Fruit fly (Drosophila melanogaster) whole organism, wandering third instar larva: ENCODE results near the gene sra.

Source experiments
- Abd-B ChIP-seq: fragments of >200 bp; optimal IDR thresholded peaks from 2 replicates; lab custom pipeline; 2017; ENCODE audit warnings: missing biosample characterization, missing genetic modification characterization
- CG32264 ChIP-seq: fragments of 200-800 bp; sonication (Bioruptor generic); optimal IDR thresholded peaks from 2 replicates; lab custom pipeline; 2016; ENCODE audit warnings: missing biosample characterization, missing genetic modification characterization
- CG9705 ChIP-seq: fragments of 200-800 bp; sonication (Bioruptor generic); optimal IDR thresholded peaks from 2 replicates; lab custom pipeline; 2018; ENCODE audit warnings: missing biosample characterization, mild to moderate bottlenecking, missing genetic modification characterization
- CrebA ChIP-seq: fragments of 200-800 bp; sonication (Bioruptor generic); optimal IDR thresholded peaks from 2 replicates; lab custom pipeline; 2016; ENCODE audit warnings: missing biosample characterization, mild to moderate bottlenecking, missing genetic modification characterization, borderline replicate concordance
- Dfd ChIP-seq: fragments of >200 bp; optimal IDR thresholded peaks from 2 replicates; lab custom pipeline; 2017; ENCODE audit warnings: missing biosample characterization, missing genetic modification characterization
- Dif ChIP-seq: fragments of 200-275, 200-300 bp; sonication (Bioruptor generic); optimal IDR thresholded peaks from 2 replicates; lab custom pipeline; 2018; ENCODE audit warnings: missing biosample characterization, missing genetic modification characterization; ENCODE audit not compliant: partially characterized antibody
- Hnf4 ChIP-seq: fragments of 200-800 bp; sonication (Bioruptor generic); optimal IDR thresholded peaks from 2 replicates; lab custom pipeline; 2016; ENCODE audit warnings: missing biosample characterization, mild to moderate bottlenecking, missing genetic modification characterization
- Hr83 ChIP-seq: fragments of 200-300 bp; sonication (Bioruptor generic); optimal IDR thresholded peaks from 2 replicates; lab custom pipeline; 2016; ENCODE audit warnings: missing biosample characterization, mild to moderate bottlenecking, missing genetic modification characterization, moderate library complexity; ENCODE audit not compliant: poor library complexity, severe bottlenecking
- Jra ChIP-seq: sonication (Bioruptor generic); optimal IDR thresholded peaks from 2 replicates; lab custom pipeline; 2016; ENCODE audit warnings: missing biosample characterization, missing genetic modification characterization
- Mio ChIP-seq: sonication (Bioruptor generic); optimal IDR thresholded peaks from 2 replicates; lab custom pipeline; 2016; ENCODE audit warnings: missing biosample characterization, missing genetic modification characterization
- OdsH ChIP-seq: fragments of 200-800 bp; sonication (Bioruptor generic); optimal IDR thresholded peaks from 2 replicates; lab custom pipeline; 2016; ENCODE audit warnings: missing biosample characterization, mild to moderate bottlenecking, missing genetic modification characterization
- Rel ChIP-seq, 2 experiments: fragments of 200-800 bp; sonication (Bioruptor generic) in 1 of 2; optimal IDR thresholded peaks; 2 replicates in 1 of 2; 3 replicates in 1 of 2; lab custom pipeline; 2016 to 2019; ENCODE audit warnings: mild to moderate bottlenecking in 2 of 2, missing biosample characterization in 2 of 2, missing genetic modification characterization in 2 of 2, moderate library complexity in 1 of 2
- Vsx2 ChIP-seq: fragments of 200-300, 225-300 bp; sonication (Bioruptor generic); optimal IDR thresholded peaks from 2 replicates; lab custom pipeline; 2018; ENCODE audit warnings: missing biosample characterization, missing genetic modification characterization; ENCODE audit not compliant: partially characterized antibody
- br ChIP-seq: fragments of 200-800 bp; sonication (Bioruptor generic); optimal IDR thresholded peaks from 2 replicates; lab custom pipeline; 2016; ENCODE audit warnings: missing biosample characterization, missing genetic modification characterization
- brk ChIP-seq: fragments of 200-800 bp; sonication (Bioruptor generic); optimal IDR thresholded peaks from 2 replicates; lab custom pipeline; 2016; ENCODE audit warnings: missing biosample characterization, mild to moderate bottlenecking, missing genetic modification characterization
- dl ChIP-seq, 2 experiments: fragments of 175-275, 200-275 bp in 1 of 2; fragments of 200-275 bp in 1 of 2; sonication (Bioruptor generic); optimal IDR thresholded peaks; lab custom pipeline; 2018; ENCODE audit warnings: mild to moderate bottlenecking in 2 of 2, missing biosample characterization in 2 of 2, missing genetic modification characterization in 2 of 2, moderate library complexity in 2 of 2; ENCODE audit not compliant: partially characterized antibody in 2 of 2, insufficient read depth in 1 of 2
- dmrt93B ChIP-seq: fragments of 200-800 bp; sonication (Bioruptor generic); optimal IDR thresholded peaks from 2 replicates; lab custom pipeline; 2018; ENCODE audit warnings: missing biosample characterization, mild to moderate bottlenecking, missing genetic modification characterization
- ey ChIP-seq: fragments of 200-800 bp; sonication (Bioruptor generic); optimal IDR thresholded peaks from 2 replicates; lab custom pipeline; 2016; ENCODE audit warnings: missing biosample characterization, missing genetic modification characterization
- foxo ChIP-seq, 2 experiments: fragments of 200-800 bp; sonication (Bioruptor generic); optimal IDR thresholded peaks; 2 replicates in 1 of 2; 3 replicates in 1 of 2; lab custom pipeline; 2016 to 2017; ENCODE audit warnings: missing biosample characterization in 2 of 2, missing genetic modification characterization in 2 of 2
- fru ChIP-seq: fragments of 200-800 bp; sonication (Bioruptor generic); optimal IDR thresholded peaks from 3 replicates; lab custom pipeline; 2016; ENCODE audit warnings: missing biosample characterization, mild to moderate bottlenecking, missing genetic modification characterization
- h ChIP-seq: fragments of 200-800 bp; sonication (Bioruptor generic); optimal IDR thresholded peaks from 3 replicates; lab custom pipeline; 2016; ENCODE audit warnings: missing biosample characterization, mild to moderate bottlenecking, missing genetic modification characterization
- jim ChIP-seq: fragments of 175-275, 200-325 bp; sonication (Bioruptor generic); optimal IDR thresholded peaks from 2 replicates; lab custom pipeline; 2016; ENCODE audit warnings: missing biosample characterization, mild to moderate bottlenecking, missing genetic modification characterization
- lola ChIP-seq: fragments of >200 bp; optimal IDR thresholded peaks from 2 replicates; lab custom pipeline; 2017; ENCODE audit warnings: missing biosample characterization, missing genetic modification characterization
- pan ChIP-seq: fragments of >200 bp; optimal IDR thresholded peaks from 2 replicates; lab custom pipeline; 2017
- psq ChIP-seq: fragments of 200-800 bp; sonication (Bioruptor generic); optimal IDR thresholded peaks from 3 replicates; lab custom pipeline; 2017; ENCODE audit warnings: missing biosample characterization, mild to moderate bottlenecking, missing genetic modification characterization, moderate library complexity
- rgr ChIP-seq: fragments of 200-800 bp; sonication (Bioruptor generic); optimal IDR thresholded peaks from 3 replicates; lab custom pipeline; 2016; ENCODE audit warnings: missing biosample characterization, mild to moderate bottlenecking, missing genetic modification characterization
- sage ChIP-seq: fragments of 200-800 bp; sonication (Bioruptor generic); optimal IDR thresholded peaks from 2 replicates; lab custom pipeline; 2016; ENCODE audit warnings: missing biosample characterization, mild to moderate bottlenecking, missing genetic modification characterization
- sv ChIP-seq: fragments of 200-800 bp; sonication (Bioruptor generic); optimal IDR thresholded peaks from 3 replicates; lab custom pipeline; 2016; ENCODE audit warnings: missing biosample characterization, missing genetic modification characterization
- tai ChIP-seq: sonication (Bioruptor generic); optimal IDR thresholded peaks from 2 replicates; lab custom pipeline; 2016; ENCODE audit warnings: missing biosample characterization, missing genetic modification characterization
- usp ChIP-seq: fragments of >200 bp; optimal IDR thresholded peaks from 2 replicates; lab custom pipeline; 2017; ENCODE audit warnings: missing biosample characterization, missing genetic modification characterization
- woc ChIP-seq: sonication (Bioruptor generic); optimal IDR thresholded peaks from 2 replicates; lab custom pipeline; 2016; ENCODE audit warnings: missing biosample characterization, mild to moderate bottlenecking, missing genetic modification characterization

The sra gene

DNA sequence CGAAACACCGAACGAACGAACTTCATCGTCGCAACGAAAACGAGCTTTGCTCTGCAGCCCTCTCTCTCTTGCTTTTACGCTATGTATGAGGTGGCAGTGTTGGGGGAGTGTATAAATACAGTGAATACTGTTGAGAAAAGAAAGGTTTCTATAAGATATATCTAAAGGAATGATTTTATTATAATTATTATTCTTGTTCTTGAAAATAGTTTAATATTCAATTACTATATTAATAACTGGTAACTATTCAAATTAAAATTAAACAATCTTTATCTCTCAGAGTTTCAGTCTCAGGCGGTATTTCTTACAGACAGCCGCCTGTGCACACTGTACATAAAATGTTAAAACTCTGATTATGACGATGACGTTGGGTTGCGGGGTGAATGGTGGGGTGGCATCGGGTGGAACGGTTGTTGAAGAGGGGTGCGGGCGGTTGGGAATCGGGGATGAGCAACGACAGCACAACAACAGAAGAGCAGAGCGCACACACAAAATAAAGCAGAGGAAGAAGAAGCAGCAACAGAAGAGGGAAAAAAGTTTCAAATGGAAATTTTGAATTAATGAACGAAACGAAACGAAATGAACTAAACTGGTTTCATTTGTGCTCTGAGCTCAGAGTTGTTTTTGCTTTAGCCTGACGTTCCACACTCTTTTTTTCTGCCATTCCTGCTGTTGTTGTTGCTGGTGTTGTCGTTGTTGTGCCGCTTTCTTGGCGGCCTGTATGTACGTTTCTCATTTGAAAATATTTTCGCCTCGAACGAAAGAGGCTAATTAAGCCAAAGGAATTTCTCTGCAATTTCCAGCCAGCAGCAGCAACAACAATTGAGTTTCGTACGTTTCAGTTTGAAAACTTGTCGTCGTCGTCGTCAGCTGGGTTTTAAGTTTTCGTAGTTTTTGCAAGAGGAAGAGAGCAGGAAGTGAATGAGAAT is 50.2 kb downstream of the sra start (continued):
- TF ChIP-seq OdsH (peak; percentile 98), usp (GFP tag; lab: Kevin White, UChicago) (no peak), dl (GFP tag; optimal IDR thresholded peaks at IDR 0.05; lab: Kevin White, UChicago; ENCODE audit: insufficient read depth in 1 of 2, partially characterized antibody in 2 of 2) (peak; percentile 69 to 72), Jra (GFP tag; lab: Kevin White, UChicago) (peak; percentile 89)
- TF ChIP-seq, all 38 proteins: peak for 28

DNA sequence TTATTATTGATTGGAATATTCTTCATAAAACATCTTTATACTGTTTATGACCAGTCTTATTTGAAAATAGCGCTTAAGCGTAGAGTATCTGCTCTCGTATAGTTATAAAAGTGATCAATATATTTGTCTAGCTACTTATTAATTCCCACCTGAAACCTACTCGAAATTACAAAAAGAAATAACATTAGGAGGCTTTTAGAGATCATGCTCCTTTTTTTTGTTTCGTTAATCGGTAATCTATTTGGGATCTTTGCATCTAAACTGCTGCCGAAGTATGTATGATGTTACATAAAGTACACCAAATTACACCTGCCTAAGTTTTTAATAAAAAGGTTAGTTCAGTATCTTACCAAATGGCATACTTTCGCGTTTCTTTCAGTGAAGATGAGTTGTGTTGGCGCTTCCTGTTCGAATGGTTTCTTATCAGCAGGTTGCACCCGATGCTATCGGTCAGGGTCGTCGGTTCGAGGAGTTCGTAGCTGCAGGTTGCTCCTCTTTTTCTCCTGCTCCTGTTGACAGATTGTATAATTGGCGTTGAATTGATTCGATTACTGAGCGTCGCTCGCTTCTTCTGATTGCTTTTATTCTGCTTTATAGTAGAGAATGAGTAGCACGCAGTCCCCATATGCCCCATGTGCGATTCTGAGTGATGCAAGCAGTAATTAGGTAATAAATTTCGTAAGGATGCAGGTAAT is 51.4 kb downstream of the sra start:
- TF ChIP-seq dl (GFP tag; optimal IDR thresholded peaks at IDR 0.05; lab: Kevin White, UChicago; ENCODE audit: insufficient read depth in 1 of 2, partially characterized antibody in 2 of 2): no peak
- TF ChIP-seq Hr83 (GFP tag; lab: Kevin White, UChicago): no peak
- TF ChIP-seq Dfd (GFP tag; lab: Kevin White, UChicago): no peak
- TF ChIP-seq ey: peak; percentile 40
- no peak for TF ChIP-seq Mio (GFP tag; lab: Kevin White, UChicago)
- no peak for TF ChIP-seq CG9705 (GFP tag; lab: Kevin White, UChicago)
- no peak for TF ChIP-seq br (GFP tag; lab: Kevin White, UChicago)
- peak; percentile 18 for TF ChIP-seq Hnf4 (GFP tag; lab: Kevin White, UChicago)
- TF ChIP-seq psq: no peak
- TF ChIP-seq CrebA (GFP tag; lab: Kevin White, UChicago): no peak
- TF ChIP-seq sv (GFP tag; lab: Kevin White, UChicago): no peak
- no peak for TF ChIP-seq sage (GFP tag; lab: Kevin White, UChicago)
- TF ChIP-seq jim (GFP tag; lab: Kevin White, UChicago): no peak
- no peak for TF ChIP-seq woc (GFP tag; lab: Kevin White, UChicago)
- TF ChIP-seq dmrt93B (GFP tag; lab: Kevin White, UChicago): no peak
- no peak for TF ChIP-seq Vsx2
- no peak for TF ChIP-seq Rel (GFP tag; optimal IDR thresholded peaks at IDR 0.05; lab: Kevin White, UChicago)
- TF ChIP-seq Rel (tag; optimal IDR thresholded peaks at IDR 0.05; lab: Kevin White, UChicago): peak; percentile 34
- no peak for TF ChIP-seq pan (lab: Kevin White, UChicago)
- peak; percentile 12 for TF ChIP-seq fru (GFP tag; lab: Kevin White, UChicago)
- no peak for TF ChIP-seq lola (GFP tag; lab: Kevin White, UChicago)
- TF ChIP-seq Dif: no peak
- no peak for TF ChIP-seq CG32264 (GFP tag; lab: Kevin White, UChicago)
- peak; percentile 49 for TF ChIP-seq tai
- peak in 1 of 2 experiments; percentile 12 for TF ChIP-seq foxo (GFP tag; optimal IDR thresholded peaks at IDR 0.05; lab: Kevin White, UChicago)
- no peak for TF ChIP-seq brk (GFP tag; lab: Kevin White, UChicago)
- no peak for TF ChIP-seq Abd-B (GFP tag; lab: Kevin White, UChicago)
- peak; percentile 7 for TF ChIP-seq h (GFP tag; lab: Kevin White, UChicago)
- TF ChIP-seq rgr (GFP tag; lab: Kevin White, UChicago): no peak
- TF ChIP-seq, all 38 proteins: peak for 7

DNA sequence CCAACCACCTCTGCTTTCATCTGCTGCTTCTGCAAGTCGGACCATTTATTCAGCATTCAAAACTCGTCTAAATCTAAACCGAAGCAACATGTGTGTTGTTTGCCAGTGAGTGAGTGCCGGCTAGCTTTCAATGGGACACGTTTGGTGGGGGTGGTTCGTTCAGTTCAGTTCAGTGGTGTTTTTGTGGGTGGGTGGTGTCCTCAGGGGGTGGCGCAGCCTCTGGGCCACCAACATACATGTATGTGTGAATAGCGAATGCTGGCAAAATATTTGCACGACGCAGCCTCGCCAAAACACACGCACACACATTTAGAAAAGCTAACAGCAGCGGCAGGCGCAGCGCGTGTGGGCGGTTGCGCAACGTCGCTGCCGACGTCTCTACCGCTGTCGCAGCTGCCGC is 52.5 kb downstream of the sra start:
- TF ChIP-seq Dif (peak; percentile 5), dmrt93B (GFP tag; lab: Kevin White, UChicago) (no peak)
